Fruit fly (Drosophila melanogaster) whole organism, embryonic: Measurements from ENCODE around the gene Vps29.
A peak's percentile ranks its signal among the peaks of the same experiment; 100 is the strongest.

Experiments
- Aef1 ChIP-seq: fragments of 200-800 bp; sonication (Bioruptor generic); IDR thresholded peaks from 3 replicates; pipeline ENCODE4 v1.3.6; 2022; ENCODE audit warnings: missing biosample characterization, missing genetic modification characterization
- CG10274 ChIP-seq: fragments of 200-800 bp; sonication (Bioruptor generic); optimal IDR thresholded peaks from 3 replicates; lab custom pipeline; 2017; ENCODE audit warnings: missing biosample characterization, mild to moderate bottlenecking, missing genetic modification characterization
- CG11504 ChIP-seq: fragments of 200-800 bp; sonication (Bioruptor generic); optimal IDR thresholded peaks from 3 replicates; lab custom pipeline; 2019; ENCODE audit warnings: missing biosample characterization, mild to moderate bottlenecking, missing genetic modification characterization, moderate library complexity
- CG12219 ChIP-seq: fragments of 200-800 bp; sonication (Bioruptor generic); optimal IDR thresholded peaks from 3 replicates; lab custom pipeline; 2018; ENCODE audit warnings: missing biosample characterization, mild to moderate bottlenecking, missing genetic modification characterization
- CG12299 ChIP-seq: fragments of 200-800 bp; sonication (Bioruptor generic); optimal IDR thresholded peaks from 2 replicates; lab custom pipeline; 2018; ENCODE audit warnings: missing biosample characterization, mild to moderate bottlenecking, missing genetic modification characterization
- CG17385 ChIP-seq: fragments of 200-800 bp; sonication (Bioruptor generic); optimal IDR thresholded peaks from 3 replicates; lab custom pipeline; 2018; ENCODE audit warnings: missing biosample characterization, mild to moderate bottlenecking, missing genetic modification characterization
- CG2889 ChIP-seq: fragments of 200-800 bp; sonication (Bioruptor generic); IDR thresholded peaks from 3 replicates; pipeline ENCODE4 v1.3.6; 2022; ENCODE audit warnings: missing biosample characterization, missing genetic modification characterization
- CG32532 ChIP-seq: fragments of 200-800 bp; sonication (Bioruptor generic); IDR thresholded peaks from 2 replicates; pipeline ENCODE4 v1.3.6; 2022; ENCODE audit warnings: missing biosample characterization, missing genetic modification characterization
- CG4820 ChIP-seq: fragments of 200-800 bp; sonication (Bioruptor generic); optimal IDR thresholded peaks from 3 replicates; lab custom pipeline; 2016; ENCODE audit warnings: missing biosample characterization, missing genetic modification characterization
- CG4854 ChIP-seq: fragments of 200-800 bp; sonication (Bioruptor generic); optimal IDR thresholded peaks from 2 replicates; lab custom pipeline; 2016; ENCODE audit warnings: missing biosample characterization, missing genetic modification characterization, inconsistent platforms
- CG6683 ChIP-seq: fragments of 200-800 bp; sonication (Bioruptor generic); optimal IDR thresholded peaks from 2 replicates; lab custom pipeline; 2017; ENCODE audit warnings: missing biosample characterization, mild to moderate bottlenecking, missing genetic modification characterization, missing genetic modification reagents
- CG7963 ChIP-seq: fragments of 200-800 bp; sonication (Bioruptor generic); IDR thresholded peaks from 3 replicates; pipeline ENCODE4 v1.3.6; 2022; ENCODE audit warnings: missing biosample characterization, missing genetic modification characterization; ENCODE audit not compliant: partially characterized antibody
- CG8359 ChIP-seq: fragments of 200-800 bp; sonication (Bioruptor generic); optimal IDR thresholded peaks from 2 replicates; lab custom pipeline; 2017; ENCODE audit warnings: missing biosample characterization, mild to moderate bottlenecking, missing genetic modification characterization, borderline replicate concordance
- Camta ChIP-seq: fragments of 200-800 bp; sonication (Bioruptor generic); optimal IDR thresholded peaks from 2 replicates; lab custom pipeline; 2016; ENCODE audit warnings: missing biosample characterization, missing genetic modification characterization
- Dbx ChIP-seq: fragments of 200-800 bp; sonication (Bioruptor generic); IDR thresholded peaks from 3 replicates; pipeline ENCODE4 v1.3.6; 2022; ENCODE audit warnings: missing biosample characterization, missing genetic modification characterization
- Ets65A ChIP-seq: fragments of 200-800 bp; sonication (Bioruptor generic); peaks from one replicate; lab custom pipeline; 2016; ENCODE audit warnings: missing biosample characterization, missing genetic modification characterization
- GATAe ChIP-seq: fragments of 200-800 bp; sonication (Bioruptor generic); conservative IDR thresholded peaks from 2 replicates; pipeline ENCODE4 v1.3.6; 2022; ENCODE audit warnings: missing biosample characterization, missing genetic modification characterization
- Hr39 ChIP-seq: fragments of >200 bp; optimal IDR thresholded peaks from 2 replicates; lab custom pipeline; 2017
- Med ChIP-seq: fragments of 200-800 bp; sonication (Bioruptor generic); peaks from one replicate; lab custom pipeline; 2016; ENCODE audit warnings: missing biosample characterization, missing genetic modification characterization, mild to moderate bottlenecking, inconsistent platforms, moderate library complexity
- bigmax ChIP-seq: fragments of 200-800 bp; sonication (Bioruptor generic); optimal IDR thresholded peaks from 2 replicates; lab custom pipeline; 2018; ENCODE audit warnings: missing biosample characterization, mild to moderate bottlenecking, missing genetic modification characterization
- cad ChIP-seq: fragments of >200 bp; optimal IDR thresholded peaks from 2 replicates; lab custom pipeline; 2017; ENCODE audit warnings: missing biosample characterization, missing genetic modification characterization
- cas ChIP-seq: fragments of 200-800 bp; sonication (Bioruptor generic); IDR thresholded peaks from 2 replicates; pipeline ENCODE4 v1.3.6; 2022; ENCODE audit warnings: missing biosample characterization, missing genetic modification characterization
- exex ChIP-seq: fragments of 200-800 bp; sonication (Bioruptor generic); optimal IDR thresholded peaks from 4 replicates; lab custom pipeline; 2018; ENCODE audit warnings: missing biosample characterization, mild to moderate bottlenecking, missing genetic modification characterization, moderate library complexity
- insv ChIP-seq, 2 experiments: fragments of 200-800 bp; sonication (Bioruptor generic); optimal IDR thresholded peaks; 3 replicates each; lab custom pipeline; 2016 to 2018; ENCODE audit warnings: missing biosample characterization in 2 of 2, missing genetic modification characterization in 2 of 2
- lab ChIP-seq: fragments of 200-800 bp; sonication (Bioruptor generic); optimal IDR thresholded peaks from 3 replicates; lab custom pipeline; 2017; ENCODE audit warnings: missing biosample characterization, missing genetic modification characterization, mild to moderate bottlenecking, moderate library complexity, missing genetic modification reagents
- lbe ChIP-seq: fragments of 200-800 bp; sonication (Bioruptor generic); optimal IDR thresholded peaks from 2 replicates; lab custom pipeline; 2016; ENCODE audit warnings: missing biosample characterization, mild to moderate bottlenecking, missing genetic modification characterization
- lola ChIP-seq, 3 experiments: fragments of >200 bp in 2 of 3; fragments of 200-800 bp in 1 of 3; sonication (Bioruptor generic) in 1 of 3; optimal IDR thresholded peaks; 2 replicates each; lab custom pipeline; 2017 to 2019; ENCODE audit warnings: missing biosample characterization in 3 of 3, missing genetic modification characterization in 3 of 3, mild to moderate bottlenecking in 1 of 3, moderate library complexity in 1 of 3
- mirr ChIP-seq: fragments of 200-800 bp; sonication (Bioruptor generic); optimal IDR thresholded peaks from 3 replicates; lab custom pipeline; 2018; ENCODE audit warnings: missing biosample characterization, mild to moderate bottlenecking, missing genetic modification characterization
- nmo ChIP-seq: fragments of 200-800 bp; sonication (Bioruptor generic); optimal IDR thresholded peaks from 2 replicates; lab custom pipeline; 2018; ENCODE audit warnings: missing biosample characterization, mild to moderate bottlenecking, missing genetic modification characterization, moderate library complexity
- nom ChIP-seq: fragments of 200-800 bp; sonication (Bioruptor generic); optimal IDR thresholded peaks from 2 replicates; lab custom pipeline; 2017; ENCODE audit warnings: missing biosample characterization, missing genetic modification characterization, mild to moderate bottlenecking, moderate library complexity, missing genetic modification reagents
- pan ChIP-seq, 4 experiments: fragments of >200 bp in 3 of 4; fragments of 200-800 bp in 1 of 4; sonication (Bioruptor generic) in 1 of 4; optimal IDR thresholded peaks in 3 of 4; IDR thresholded peaks in 1 of 4; 2 replicates each; pipeline versions ENCODE4 v1.3.6 to Lab custom; 2017 to 2022; ENCODE audit warnings: missing biosample characterization in 2 of 4, missing genetic modification characterization in 2 of 4, mixed read lengths in 1 of 4
- peb ChIP-seq: fragments of 200-800 bp; sonication (Bioruptor generic); IDR thresholded peaks from 2 replicates; pipeline ENCODE4 v1.3.6; 2022; ENCODE audit warnings: missing biosample characterization, missing genetic modification characterization
- salm ChIP-seq: fragments of 200-800 bp; sonication (Bioruptor generic); optimal IDR thresholded peaks from 2 replicates; lab custom pipeline; 2018; ENCODE audit warnings: missing biosample characterization, mild to moderate bottlenecking, missing genetic modification characterization
- slbo ChIP-seq: fragments of 200-800 bp; sonication (Bioruptor generic); IDR thresholded peaks from 2 replicates; pipeline ENCODE4 v1.3.6; 2022; ENCODE audit warnings: missing biosample characterization, missing genetic modification characterization
- sqz ChIP-seq: fragments of 200-800 bp; sonication (Bioruptor generic); optimal IDR thresholded peaks from 3 replicates; lab custom pipeline; 2018; ENCODE audit warnings: missing biosample characterization, mild to moderate bottlenecking, missing genetic modification characterization
- sug ChIP-seq: fragments of 200-800 bp; optimal IDR thresholded peaks from 2 replicates; lab custom pipeline; 2019; ENCODE audit warnings: missing biosample characterization, mild to moderate bottlenecking, missing genetic modification characterization, moderate library complexity
- ttk ChIP-seq: fragments of 200-800 bp; sonication (Bioruptor generic); IDR thresholded peaks from 2 replicates; pipeline ENCODE4 v2.1.2; 2022; ENCODE audit warnings: missing biosample characterization, missing genetic modification characterization
- unpg ChIP-seq: fragments of 200-800 bp; sonication (Bioruptor generic); optimal IDR thresholded peaks from 3 replicates; lab custom pipeline; 2018; ENCODE audit warnings: missing biosample characterization, mild to moderate bottlenecking, missing genetic modification characterization, moderate library complexity

The Vps29 gene

DNA sequence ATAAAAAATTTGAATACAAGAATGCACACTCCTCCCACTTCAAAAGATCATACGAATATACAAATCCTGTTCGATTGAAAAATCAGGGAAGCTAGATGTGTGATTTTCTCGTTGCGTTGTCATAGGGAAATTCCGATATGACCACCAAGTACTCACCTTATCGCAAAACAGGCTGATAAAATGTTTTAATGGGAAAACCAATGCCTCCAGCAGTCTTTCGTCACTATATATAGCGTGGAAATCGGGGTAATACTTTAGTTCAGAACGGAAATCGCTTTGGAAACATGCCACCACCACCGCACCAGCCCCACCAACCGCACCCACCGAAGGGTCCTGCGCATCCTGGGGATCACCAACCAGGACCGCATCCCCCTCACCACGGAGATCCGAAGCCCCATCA, 48.6 kb downstream of the Vps29 start, which contains the start of the genes CG5139 and CG43348:
Gene CG5139 (minus strand): TSS at position 101 of the 400 bp plus-strand sequence.
Gene CG43348 (plus strand): TSS at position 247 of the 400 bp plus-strand sequence.
- peak; percentile 15 for TF ChIP-seq sug (tag; lab: Kevin White, UChicago)
- TF ChIP-seq CG12299 (tag; lab: Kevin White, UChicago): no peak
- peak; percentile 35 for TF ChIP-seq Hr39 (lab: Kevin White, UChicago)

DNA sequence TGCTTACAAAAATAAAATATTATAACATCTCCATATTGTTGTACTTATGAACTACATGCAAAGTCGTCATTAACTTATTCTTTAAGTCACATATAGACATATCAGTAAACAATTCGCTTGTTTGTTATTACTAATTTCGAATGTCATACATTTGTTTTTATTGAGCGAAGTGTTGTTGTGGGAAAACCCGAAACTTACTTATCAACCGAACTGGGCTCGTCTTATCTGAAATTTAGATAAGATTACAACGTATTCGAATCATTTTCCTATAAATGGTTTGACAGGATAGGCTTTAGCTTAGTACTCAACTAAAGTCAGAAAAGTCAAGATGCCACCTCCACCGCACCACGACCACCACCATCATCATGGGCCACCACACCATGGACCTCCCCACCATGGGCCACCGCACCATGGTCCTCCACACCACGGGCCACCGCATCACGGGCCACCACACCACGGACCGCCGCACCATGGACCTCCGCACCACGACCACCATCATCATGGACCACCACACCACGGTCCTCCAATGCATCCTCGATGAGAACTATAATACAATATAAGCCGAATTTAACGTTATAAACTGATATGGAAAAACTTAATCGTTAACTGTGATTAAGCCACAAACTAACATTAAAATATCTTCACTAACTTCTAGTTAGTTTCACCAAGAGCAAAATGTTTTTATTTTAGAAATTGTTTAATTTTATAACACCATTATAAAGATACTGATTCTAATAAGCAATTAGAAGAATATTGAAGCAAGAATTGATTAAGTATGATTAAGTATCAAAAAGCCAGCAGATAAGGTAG, 49.6 kb downstream of the Vps29 start, which contains the start of the genes CG43349 and CG5011:
Gene CG43349 (plus strand): TSS at position 294 of the 810 bp plus-strand sequence.
Gene CG5011 (plus strand): TSS at position 760 of the 810 bp plus-strand sequence.
- TF ChIP-seq CG8359 (GFP tag; lab: Kevin White, UChicago): no peak
- TF ChIP-seq lab (GFP tag; lab: Kevin White, UChicago): peak; percentile 27
- no peak for TF ChIP-seq Aef1 (GFP tag; lab: Robert Waterston, UW)
- no peak for TF ChIP-seq CG10274 (GFP tag; lab: Kevin White, UChicago)
- no peak for TF ChIP-seq nmo (GFP tag; lab: Kevin White, UChicago)
- no peak for TF ChIP-seq CG11504 (tag; lab: Kevin White, UChicago)
- no peak for TF ChIP-seq bigmax (GFP tag; lab: Kevin White, UChicago)
- TF ChIP-seq lbe (GFP tag; lab: Kevin White, UChicago): no peak
- no peak for TF ChIP-seq CG7963 (GFP tag; lab: Robert Waterston, UW)
- peak; percentile 57 for TF ChIP-seq Med (GFP tag; lab: Kevin White, UChicago)
- no peak for TF ChIP-seq salm (tag; lab: Kevin White, UChicago)
- TF ChIP-seq insv (GFP tag; optimal IDR thresholded peaks at IDR 0.05; lab: Kevin White, UChicago): no peak
- 0 out of 2 replicates have a peak, but pooled peaks have one; percentile 19 for TF ChIP-seq slbo (GFP tag; lab: Robert Waterston, UW)
- TF ChIP-seq CG17385 (GFP tag; lab: Kevin White, UChicago): no peak
- peak; percentile 42 for TF ChIP-seq Ets65A (GFP tag; lab: Kevin White, UChicago)
- no peak for TF ChIP-seq CG4820 (GFP tag; lab: Kevin White, UChicago)
- TF ChIP-seq CG2889 (GFP tag; lab: Robert Waterston, UW): no peak
- TF ChIP-seq exex (tag; lab: Kevin White, UChicago): peak; percentile 54
- TF ChIP-seq pan (optimal IDR thresholded peaks at IDR 0.05; lab: Kevin White, UChicago): no peak
- TF ChIP-seq pan (GFP tag; optimal IDR thresholded peaks at IDR 0.05 in 1 of 2, IDR thresholded peaks at IDR 0.05 in 1 of 2): no peak
- no peak for TF ChIP-seq CG6683 (GFP tag; lab: Kevin White, UChicago)
- TF ChIP-seq peb (GFP tag; lab: Robert Waterston, UW): no peak
- no peak for TF ChIP-seq ttk (GFP tag; lab: Robert Waterston, UW)
- no peak for TF ChIP-seq Camta
- TF ChIP-seq GATAe (GFP tag; lab: Robert Waterston, UW): peak; percentile 43; the same call in 1 of the 2 replicates
- no peak for TF ChIP-seq CG12219 (GFP tag; lab: Kevin White, UChicago)
- TF ChIP-seq cas (GFP tag; lab: Robert Waterston, UW): no peak
- TF ChIP-seq nom (GFP tag; lab: Kevin White, UChicago): no peak
- TF ChIP-seq cad (GFP tag; lab: Kevin White, UChicago): no peak
- no peak for TF ChIP-seq CG4854
- TF ChIP-seq unpg (GFP tag; lab: Kevin White, UChicago): no peak
- peak; percentile 26 for TF ChIP-seq mirr (GFP tag; lab: Kevin White, UChicago)
- TF ChIP-seq CG32532: peak; percentile 17; the same call in 1 of the 2 replicates
- TF ChIP-seq Dbx (GFP tag; lab: Robert Waterston, UW): peak; percentile 6; the same call in 1 of the 3 replicates
- TF ChIP-seq sqz: no peak
- TF ChIP-seq lola (GFP tag; optimal IDR thresholded peaks at IDR 0.05; lab: Kevin White, UChicago): no peak
